Fruit fly (Drosophila melanogaster): ENCODE results near the gene CG43725.

dm6 chr2L:11041074-11041473 is 34.2 kb upstream of the CG43725 start:
- no peak for TF ChIP-seq Crg-1 (GFP tag; optimal IDR thresholded peaks at IDR 0.05)
- no peak for TF ChIP-seq CG7101 (tag; optimal IDR thresholded peaks at IDR 0.05)
